Fruit fly (Drosophila melanogaster) ovary, adult (tissue): Measurements from ENCODE around the gene ng1.

Experiments
- CG17801 ChIP-seq: fragments of 200-800 bp; optimal IDR thresholded peaks from 2 replicates; lab custom pipeline; 2019; ENCODE audit warnings: missing biosample characterization, mild to moderate bottlenecking, missing genetic modification characterization, moderate library complexity; ENCODE audit not compliant: partially characterized antibody

The ng1 gene

dm6 chrX:3288247-3288838, 46.1 kb downstream of the ng1 start:
- no peak for TF ChIP-seq CG17801 (GFP tag; lab: Kevin White, UChicago)

DNA sequence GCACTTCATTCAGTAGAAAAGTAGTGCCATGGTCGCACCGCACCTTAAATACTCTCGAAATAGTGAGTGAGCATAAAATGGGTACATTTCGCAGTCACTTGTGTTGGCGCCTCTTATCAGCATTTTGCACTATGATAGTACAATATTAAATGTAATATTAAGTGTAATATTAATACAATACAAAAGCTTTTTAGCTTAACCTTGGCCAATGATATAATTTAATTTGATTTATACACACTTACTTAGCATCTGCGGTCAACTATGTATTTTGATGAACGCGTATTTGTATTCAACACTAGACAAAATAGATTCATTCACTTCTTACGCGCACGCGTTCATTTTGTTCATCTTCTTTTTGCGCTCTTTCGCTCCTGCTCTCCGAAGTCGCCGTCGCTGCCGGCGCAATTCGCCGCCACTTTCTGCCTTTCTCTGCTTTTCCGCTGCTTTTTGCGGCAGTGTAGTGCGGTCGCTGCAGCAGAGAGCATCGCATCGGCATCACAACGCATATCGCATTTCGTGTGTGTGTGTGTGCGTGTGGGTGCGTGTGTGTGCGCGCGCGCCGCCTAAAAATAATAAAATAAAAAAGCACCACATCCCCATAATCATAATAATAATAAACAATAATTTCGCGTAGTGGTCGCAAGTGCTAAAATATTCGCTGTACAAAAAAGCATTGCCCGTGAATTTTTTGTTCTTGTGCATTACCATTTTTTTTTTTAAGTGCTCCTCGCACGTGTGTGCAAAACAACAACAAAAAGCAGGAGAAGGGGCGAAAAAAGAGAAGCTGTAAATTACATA, 46.9 kb downstream of the ng1 start:
- no peak for TF ChIP-seq CG17801 (GFP tag; lab: Kevin White, UChicago)

DNA sequence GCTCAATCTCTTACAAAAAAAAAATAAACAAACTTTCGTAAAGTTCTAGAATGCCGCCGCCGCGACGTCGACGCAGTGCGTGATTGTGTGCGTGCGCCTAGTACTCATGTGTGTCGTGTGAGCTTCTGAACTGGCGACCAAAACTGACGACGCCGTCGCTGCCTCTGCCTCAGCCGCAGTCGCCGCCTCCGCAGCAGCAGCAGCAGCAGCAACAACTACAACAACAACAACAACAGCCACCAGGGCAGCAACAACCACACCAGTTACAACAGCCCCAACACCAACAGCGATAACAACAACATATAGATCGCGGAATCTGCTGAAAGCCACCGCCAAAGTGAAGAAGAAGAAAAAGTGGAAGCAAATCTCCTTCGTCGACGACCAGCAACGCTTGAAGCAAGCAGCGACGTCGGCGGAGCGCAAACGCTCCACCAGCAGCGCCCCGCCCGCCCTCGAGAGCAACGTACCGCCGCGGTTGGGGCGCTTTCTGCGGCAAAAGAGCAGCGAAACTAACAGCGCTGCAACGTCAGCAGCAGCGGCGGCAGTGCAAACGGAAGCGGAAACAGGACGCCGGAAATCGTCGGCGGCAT, 49.0 kb downstream of the ng1 start:
- TF ChIP-seq CG17801 (GFP tag; lab: Kevin White, UChicago): no peak
